Fruit fly (Drosophila melanogaster): Measurements from ENCODE around the gene CG43116.

CG43116 gene

DNA sequence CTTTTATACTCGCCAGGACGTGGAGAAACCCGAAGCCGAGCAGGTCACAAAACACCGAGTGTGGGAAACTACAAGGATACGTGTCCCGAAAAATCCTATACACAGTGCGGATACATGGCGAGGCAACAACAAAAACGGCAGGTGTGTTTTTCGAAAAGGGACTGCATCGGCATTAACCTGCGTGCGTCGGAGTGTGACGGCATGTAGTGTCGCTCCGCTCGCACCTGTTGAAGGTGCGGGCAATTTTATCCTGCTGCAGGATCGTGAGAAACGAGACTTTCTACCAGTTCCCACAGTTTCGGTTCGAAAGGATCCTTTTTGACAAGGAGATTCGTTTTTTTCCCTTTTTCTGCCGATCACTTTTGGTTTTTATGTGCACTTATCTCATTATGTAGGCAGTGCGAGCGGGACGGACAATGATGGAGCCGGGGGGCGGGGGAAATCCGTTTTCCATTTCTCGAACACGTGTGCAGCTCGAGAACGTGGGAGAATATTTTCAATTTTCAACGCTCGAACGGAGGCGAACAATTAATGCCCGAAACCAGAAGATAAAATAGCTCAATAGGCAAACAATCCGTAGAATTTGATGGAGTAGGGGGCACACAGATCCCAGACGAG is 27.9 kb upstream of the CG43116 start:
- TF ChIP-seq CG17801 (GFP tag; optimal IDR thresholded peaks at IDR 0.05; ENCODE audit: partially characterized antibody) = no peak

dm6 chr3R:26023252-26023651 is 26.5 kb upstream of the CG43116 start:
- no peak for TF ChIP-seq CG17801 (GFP tag; optimal IDR thresholded peaks at IDR 0.05; ENCODE audit: partially characterized antibody)

DNA sequence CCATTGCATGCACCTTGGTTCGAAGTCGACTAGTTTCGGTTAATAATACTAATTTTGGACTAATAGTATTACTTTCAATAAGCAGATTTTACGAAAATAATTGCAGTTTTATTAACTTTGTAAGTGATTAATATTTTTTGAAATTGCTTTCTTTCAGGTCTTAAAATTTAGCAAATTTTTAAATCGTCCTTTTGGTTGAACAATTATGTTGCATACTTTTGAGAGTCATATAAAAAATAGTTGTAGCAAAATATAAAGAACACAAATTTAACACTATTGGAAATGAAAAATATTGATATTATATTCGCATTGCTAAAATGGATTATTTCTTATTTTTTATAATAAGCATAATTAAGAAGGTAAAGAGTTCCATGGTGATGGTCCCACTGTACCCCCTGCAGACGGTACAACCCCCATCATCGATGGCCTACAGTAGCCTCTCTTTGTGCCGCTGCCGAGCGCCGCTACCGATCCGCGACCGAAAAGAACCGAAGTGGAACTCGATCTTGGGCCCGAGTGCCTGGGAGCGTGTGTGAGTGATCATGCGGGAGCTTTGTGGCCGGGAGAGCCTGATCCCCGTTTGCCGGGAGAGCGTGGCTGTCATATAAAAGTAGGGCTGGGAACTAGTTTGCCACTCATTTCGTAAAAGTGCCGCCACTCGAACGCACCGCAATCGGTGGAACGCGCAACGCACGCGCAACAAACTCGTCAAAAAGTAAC is 24.6 kb upstream of the CG43116 start:
- peak; percentile 5 for TF ChIP-seq CG17801 (GFP tag; optimal IDR thresholded peaks at IDR 0.05; ENCODE audit: partially characterized antibody)

dm6 chr3R:26020244-26021171 is 23.7 kb upstream of the CG43116 start:
- TF ChIP-seq CG17801 (GFP tag; optimal IDR thresholded peaks at IDR 0.05; ENCODE audit: partially characterized antibody) = no peak

dm6 chr3R:26019232-26019631 is 22.4 kb upstream of the CG43116 start:
- no peak for TF ChIP-seq CG17801 (GFP tag; optimal IDR thresholded peaks at IDR 0.05; ENCODE audit: partially characterized antibody)

dm6 chr3R:26017771-26018731 is 21.3 kb upstream of the CG43116 start:
- TF ChIP-seq CG17801 (GFP tag; optimal IDR thresholded peaks at IDR 0.05; ENCODE audit: partially characterized antibody) = no peak

dm6 chr3R:26017294-26017770 is 20.5 kb upstream of the CG43116 start:
- TF ChIP-seq CG17801 (GFP tag; optimal IDR thresholded peaks at IDR 0.05; ENCODE audit: partially characterized antibody) = no peak

dm6 chr3R:26014262-26014833 is 17.6 kb upstream of the CG43116 start, which contains the start of gene Kaz-m1:
Gene Kaz-m1 (plus strand): TSS chr3R:26014721.
- no peak for TF ChIP-seq CG17801 (GFP tag; optimal IDR thresholded peaks at IDR 0.05; ENCODE audit: partially characterized antibody)

- no peak for TF ChIP-seq CG17801 (GFP tag; optimal IDR thresholded peaks at IDR 0.05; ENCODE audit: partially characterized antibody)
Observed at dm6 chr3R:26013664-26013948, 16.8 kb upstream of the CG43116 start.

dm6 chr3R:26012801-26013663 is 16.2 kb upstream of the CG43116 start:
- no peak for TF ChIP-seq CG17801 (GFP tag; optimal IDR thresholded peaks at IDR 0.05; ENCODE audit: partially characterized antibody)

DNA sequence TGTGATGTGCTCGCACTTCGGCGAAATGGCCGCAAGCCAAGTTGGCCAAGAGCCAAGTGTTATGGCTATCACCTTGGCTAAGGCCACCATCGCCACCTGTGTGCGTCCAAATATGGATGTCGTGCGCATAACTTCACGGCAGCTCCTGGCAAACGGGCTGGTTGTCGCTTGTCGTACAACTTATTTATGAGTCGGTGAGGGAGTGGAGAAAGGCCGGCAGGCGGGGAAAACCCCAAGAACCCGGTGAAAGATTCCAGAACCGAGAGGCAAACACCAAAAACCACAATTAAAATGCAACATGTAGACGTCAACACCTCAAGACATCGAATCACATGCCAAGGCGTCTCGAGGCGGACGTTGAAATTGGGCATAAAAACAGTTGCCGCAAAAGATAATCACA is 15.5 kb upstream of the CG43116 start:
- no peak for TF ChIP-seq CG17801 (GFP tag; optimal IDR thresholded peaks at IDR 0.05; ENCODE audit: partially characterized antibody)

dm6 chr3R:26011542-26011941 is 14.7 kb upstream of the CG43116 start:
- no peak for TF ChIP-seq CG17801 (GFP tag; optimal IDR thresholded peaks at IDR 0.05; ENCODE audit: partially characterized antibody)

- TF ChIP-seq CG17801 (GFP tag; optimal IDR thresholded peaks at IDR 0.05; ENCODE audit: partially characterized antibody) = no peak
Observed at dm6 chr3R:26010628-26011027, 13.8 kb upstream of the CG43116 start.
